Worm (Caenorhabditis elegans) whole organism, L1 larva: ENCODE data around the gene T06C12.14.
"Not testable (repeated sequence)": the region's sequence is repeated elsewhere in the genome, so short reads cannot be mapped to it uniquely, and the experiment has no call there.

Experiments used
- C04F5.9 ChIP-seq: sonication (generic microtip); optimal IDR thresholded peaks from 2 replicates; lab custom pipeline; 2016; ENCODE audit warnings: missing genetic modification characterization, missing compliant biosample characterization
- aha-1 ChIP-seq: fragments of 150-350 bp; optimal IDR thresholded peaks from 2 replicates; lab custom pipeline; 2014; ENCODE audit warnings: missing biosample characterization, missing genetic modification characterization
- fkh-10 ChIP-seq: sonication (generic microtip); optimal IDR thresholded peaks from 2 replicates; lab custom pipeline; 2017; ENCODE audit warnings: missing biosample characterization, missing genetic modification reagents, missing genetic modification characterization
- nhr-237 ChIP-seq: fragments of 150-350 bp; optimal IDR thresholded peaks from 2 replicates; lab custom pipeline; 2014; ENCODE audit warnings: missing biosample characterization, missing genetic modification characterization
- pag-3 ChIP-seq: sonication (generic microtip); optimal IDR thresholded peaks from 2 replicates; lab custom pipeline; 2017; ENCODE audit warnings: missing genetic modification characterization, mild to moderate bottlenecking, missing compliant biosample characterization, antibody characterized with exemption, borderline replicate concordance; ENCODE audit not compliant: insufficient read depth
- pqm-1 ChIP-seq: sonication (generic microtip); optimal IDR thresholded peaks from 3 replicates; lab custom pipeline; 2017; ENCODE audit warnings: missing biosample characterization, missing genetic modification characterization
- snpc-4 ChIP-seq: fragments of 150-350 bp; optimal IDR thresholded peaks from 2 replicates; lab custom pipeline; 2014; ENCODE audit warnings: missing biosample characterization, missing genetic modification characterization
- unc-62 ChIP-seq: fragments of 150-350 bp; optimal IDR thresholded peaks from 2 replicates; lab custom pipeline; 2014; ENCODE audit warnings: missing biosample characterization, missing genetic modification reagents, missing genetic modification characterization
- zag-1 ChIP-seq: fragments of 150-350 bp; optimal IDR thresholded peaks from 2 replicates; lab custom pipeline; 2014; ENCODE audit warnings: missing biosample characterization, missing genetic modification characterization
- ztf-4 ChIP-seq: fragments of 150-350 bp; optimal IDR thresholded peaks from 2 replicates; lab custom pipeline; 2014; ENCODE audit warnings: missing biosample characterization, missing genetic modification characterization

ce11 chrV:15850276-15850811 lies 49.5 kb upstream of the T06C12.14 start, which contains the start of gene srh-147:
- not testable (repeated sequence) for TF ChIP-seq zag-1 (tag; lab: Kevin White, UChicago); aha-1 (tag; lab: Kevin White, UChicago); nhr-237 (tag; lab: Kevin White, UChicago); pqm-1 (tag; lab: Kevin White, UChicago); pag-3; unc-62 (GFP tag; lab: Kevin White, UChicago); C04F5.9; snpc-4 (tag; lab: Kevin White, UChicago); fkh-10 (GFP tag; lab: Kevin White, UChicago); ztf-4 (tag; lab: Kevin White, UChicago)
